Worm (Caenorhabditis elegans): ENCODE measurements around the gene T25F10.1.

T25F10.1 gene

ce11 chrV:6764972-6765371 lies 3.3 kb upstream of the T25F10.1 start, which contains the start of gene bbs-8:
Gene bbs-8 (minus strand): TSS chrV:6765072.
- TF ChIP-seq nhr-27 (tag; optimal IDR thresholded peaks at IDR 0.05) = no peak
- no peak for TF ChIP-seq mxl-1 (tag; optimal IDR thresholded peaks at IDR 0.05)
- no peak for TF ChIP-seq lin-35 (GFP tag; optimal IDR thresholded peaks at IDR 0.05)
- TF ChIP-seq dpff-1 (tag; optimal IDR thresholded peaks at IDR 0.05) = no peak
- no peak for TF ChIP-seq hlh-26 (GFP tag; conservative IDR thresholded peaks at IDR 0.05)
- no peak for TF ChIP-seq repo-1 (tag; optimal IDR thresholded peaks at IDR 0.05)
- TF ChIP-seq K12H6.12 (tag; optimal IDR thresholded peaks at IDR 0.05) = no peak
- TF ChIP-seq C17E4.6 (GFP tag; IDR thresholded peaks at IDR 0.05) = no peak
- TF ChIP-seq hlh-12 (tag; optimal IDR thresholded peaks at IDR 0.05) = no peak
- TF ChIP-seq F10E7.11 (tag; optimal IDR thresholded peaks at IDR 0.05) = no peak
- TF ChIP-seq him-1 (tag; optimal IDR thresholded peaks at IDR 0.05) = no peak
- TF ChIP-seq ceh-40 (GFP tag; IDR thresholded peaks at IDR 0.05) = no peak
- no peak for TF ChIP-seq tlf-1 (GFP tag; optimal IDR thresholded peaks at IDR 0.05)
- no peak for TF ChIP-seq madf-6 (GFP tag; IDR thresholded peaks at IDR 0.05)
- no peak for TF ChIP-seq sdz-38 (tag; optimal IDR thresholded peaks at IDR 0.05)
- TF ChIP-seq ztf-28 (GFP tag; IDR thresholded peaks at IDR 0.05) = no peak
- no peak for TF ChIP-seq dox-1 (GFP tag; IDR thresholded peaks at IDR 0.05)
- TF ChIP-seq hsf-1 (GFP tag; IDR thresholded peaks at IDR 0.05) = no peak
- no peak for TF ChIP-seq madf-3 (GFP tag; IDR thresholded peaks at IDR 0.05)

- TF ChIP-seq F39B2.1 (GFP tag; IDR thresholded peaks at IDR 0.05) (no peak), akir-1 (GFP tag; optimal IDR thresholded peaks at IDR 0.05) (no peak), let-526 (GFP tag; IDR thresholded peaks at IDR 0.05) (no peak), nfyb-1 (GFP tag; IDR thresholded peaks at IDR 0.05) (no peak), hlh-26 (GFP tag; conservative IDR thresholded peaks at IDR 0.05) (no peak), B0035.1 (tag; optimal IDR thresholded peaks at IDR 0.05) (no peak), C06A6.2 (GFP tag; conservative IDR thresholded peaks at IDR 0.05) (no peak), hsf-1 (GFP tag; IDR thresholded peaks at IDR 0.05) (no peak), pha-4 (tag; optimal IDR thresholded peaks at IDR 0.05) (no peak), lag-1 (GFP tag; IDR thresholded peaks at IDR 0.05) (no peak), unc-130 (GFP tag; optimal IDR thresholded peaks at IDR 0.05) (no peak)
These were observed 726 bp upstream of the T25F10.1 start for ce11 chrV:6767576-6767975.

ce11 chrV:6769440-6769839 lies 1.1 kb downstream of the T25F10.1 start:
- no peak for TF ChIP-seq ceh-27 (GFP tag; optimal IDR thresholded peaks at IDR 0.05)
- TF ChIP-seq hlh-26 (GFP tag; conservative IDR thresholded peaks at IDR 0.05) = no peak

- TF ChIP-seq unc-130 (GFP tag; optimal IDR thresholded peaks at IDR 0.05) (no peak), ekl-4 (GFP tag; IDR thresholded peaks at IDR 0.05) (no peak), aptf-3 (GFP tag; IDR thresholded peaks at IDR 0.05) (no peak), nfya-1 (tag; optimal IDR thresholded peaks at IDR 0.05; ENCODE audit: borderline replicate concordance, insufficient read depth) (no peak), madf-3 (GFP tag; IDR thresholded peaks at IDR 0.05) (no peak), sptf-2 (GFP tag; optimal IDR thresholded peaks at IDR 0.05) (no peak), attf-3 (GFP tag; conservative IDR thresholded peaks at IDR 0.05) (no peak), C06A6.2 (GFP tag; conservative IDR thresholded peaks at IDR 0.05) (no peak), nhr-120 (GFP tag; IDR thresholded peaks at IDR 0.05) (no peak), nhr-90 (tag; optimal IDR thresholded peaks at IDR 0.05) (no peak), chd-7 (tag; optimal IDR thresholded peaks at IDR 0.05) (no peak), somi-1 (GFP tag; optimal IDR thresholded peaks at IDR 0.05) (no peak), sdz-38 (tag; optimal IDR thresholded peaks at IDR 0.05) (no peak), ZK185.1 (tag; optimal IDR thresholded peaks at IDR 0.05; ENCODE audit: poor library complexity, severe bottlenecking) (no peak), mes-4 (tag; optimal IDR thresholded peaks at IDR 0.05) (no peak)
These were observed 3.3 kb downstream of the T25F10.1 start, which contains the start of gene srh-30 for ce11 chrV:6771645-6772044. Gene srh-30 (minus strand): TSS chrV:6771745.

Measured in whole organism, young adult.